Worm (Caenorhabditis elegans) whole organism, L1 larva: Measurements from ENCODE around the gene sid-2.

Experiments used
- ama-1 ChIP-seq: fragments of 150-350 bp; optimal IDR thresholded peaks from 2 replicates; lab custom pipeline; 2014
- fkh-10 ChIP-seq: sonication (generic microtip); optimal IDR thresholded peaks from 2 replicates; lab custom pipeline; 2017; ENCODE audit warnings: missing biosample characterization, missing genetic modification reagents, missing genetic modification characterization
- mdl-1 ChIP-seq, 2 experiments: fragments of 150-350 bp; optimal IDR thresholded peaks; 2 replicates each; lab custom pipeline; 2014 to 2017; ENCODE audit warnings: missing biosample characterization in 2 of 2, missing genetic modification characterization in 2 of 2, inconsistent platforms in 1 of 2
- mep-1 ChIP-seq: fragments of 150-350 bp; optimal IDR thresholded peaks from 2 replicates; lab custom pipeline; 2014; ENCODE audit warnings: missing biosample characterization, missing genetic modification characterization
- pqm-1 ChIP-seq: sonication (generic microtip); optimal IDR thresholded peaks from 3 replicates; lab custom pipeline; 2017; ENCODE audit warnings: missing biosample characterization, missing genetic modification characterization
- snpc-4 ChIP-seq: fragments of 150-350 bp; optimal IDR thresholded peaks from 2 replicates; lab custom pipeline; 2014; ENCODE audit warnings: missing biosample characterization, missing genetic modification characterization
- sox-4 ChIP-seq: sonication (generic microtip); optimal IDR thresholded peaks from 2 replicates; lab custom pipeline; 2016; ENCODE audit warnings: missing genetic modification characterization, missing compliant biosample characterization
- tbx-2 ChIP-seq: sonication (generic microtip); optimal IDR thresholded peaks from 2 replicates; lab custom pipeline; 2016; ENCODE audit warnings: missing genetic modification characterization, missing compliant biosample characterization
- unc-30 ChIP-seq: sonication (generic microtip); optimal IDR thresholded peaks from 2 replicates; lab custom pipeline; 2017; ENCODE audit warnings: missing biosample characterization, missing genetic modification characterization

ce11 chrIII:13722387-13723122 lies 43.3 kb downstream of the sid-2 start:
- TF ChIP-seq ama-1 (lab: Kevin White, UChicago), result no peak
- no peak for TF ChIP-seq fkh-10
- TF ChIP-seq unc-30 (tag; lab: Kevin White, UChicago), result no peak
- no peak for TF ChIP-seq snpc-4 (tag; lab: Kevin White, UChicago)
- no peak for TF ChIP-seq sox-4 (tag; lab: Kevin White, UChicago)
- no peak for TF ChIP-seq pqm-1 (tag; lab: Kevin White, UChicago)
- no peak for TF ChIP-seq mep-1 (tag; lab: Kevin White, UChicago)
- no peak for TF ChIP-seq mdl-1 (tag; optimal IDR thresholded peaks at IDR 0.05; lab: Kevin White, UChicago)
- TF ChIP-seq tbx-2 (tag; lab: Kevin White, UChicago), result no peak
